Worm (Caenorhabditis elegans) whole organism, mixed stage, embryonic: ENCODE results near the gene gst-21.

Experiments used
- M03D4.4 ChIP-seq: sonication (generic microtip); optimal IDR thresholded peaks from 2 replicates; lab custom pipeline; 2017; ENCODE audit warnings: mild to moderate bottlenecking, missing genetic modification characterization, missing compliant biosample characterization
- bed-3 ChIP-seq: fragments of 200-800 bp; sonication (Bioruptor generic); optimal IDR thresholded peaks from 3 replicates; lab custom pipeline; 2018; ENCODE audit warnings: mild to moderate bottlenecking, missing genetic modification characterization, moderate library complexity, missing compliant biosample characterization
- ceh-39 ChIP-seq: fragments of 150-350 bp; optimal IDR thresholded peaks from 2 replicates; lab custom pipeline; 2014; ENCODE audit warnings: missing biosample characterization, missing genetic modification characterization
- ceh-83 ChIP-seq: fragments of 200-800 bp; sonication (Bioruptor generic); optimal IDR thresholded peaks from 2 replicates; lab custom pipeline; 2018; ENCODE audit warnings: mild to moderate bottlenecking, missing genetic modification characterization, missing compliant biosample characterization
- ces-1 ChIP-seq: fragments of 150-350 bp; optimal IDR thresholded peaks from 2 replicates; lab custom pipeline; 2014; ENCODE audit warnings: missing biosample characterization, missing genetic modification reagents, missing genetic modification characterization
- cnd-1 ChIP-seq: fragments of 200-800 bp; sonication (Bioruptor generic); optimal IDR thresholded peaks from 2 replicates; lab custom pipeline; 2018; ENCODE audit warnings: mild to moderate bottlenecking, missing genetic modification characterization, missing compliant biosample characterization
- flh-1 ChIP-seq: fragments of 200-800 bp; sonication (Bioruptor generic); optimal IDR thresholded peaks from 2 replicates; lab custom pipeline; 2018; ENCODE audit warnings: mild to moderate bottlenecking, missing genetic modification characterization, moderate library complexity, missing compliant biosample characterization
- ham-2 ChIP-seq: fragments of 200-800 bp; sonication (Bioruptor generic); optimal IDR thresholded peaks from 2 replicates; lab custom pipeline; 2018; ENCODE audit warnings: mild to moderate bottlenecking, missing genetic modification characterization, missing compliant biosample characterization
- hlh-1 ChIP-seq: fragments of 150-350 bp; optimal IDR thresholded peaks from 2 replicates; lab custom pipeline; 2014; ENCODE audit warnings: missing biosample characterization, missing genetic modification reagents, missing genetic modification characterization
- lin-13 ChIP-seq: fragments of 150-350 bp; optimal IDR thresholded peaks from 2 replicates; lab custom pipeline; 2014; ENCODE audit warnings: missing biosample characterization, missing genetic modification characterization
- lin-32 ChIP-seq: fragments of 200-800 bp; sonication (Bioruptor generic); optimal IDR thresholded peaks from 2 replicates; lab custom pipeline; 2018; ENCODE audit warnings: mild to moderate bottlenecking, missing genetic modification characterization, missing compliant biosample characterization
- lsy-2 ChIP-seq: fragments of 150-350 bp; optimal IDR thresholded peaks from 2 replicates; lab custom pipeline; 2014; ENCODE audit warnings: missing biosample characterization, missing genetic modification characterization
- mab-5 ChIP-seq: fragments of 150-350 bp; optimal IDR thresholded peaks from 2 replicates; lab custom pipeline; 2014; ENCODE audit warnings: missing biosample characterization, missing genetic modification characterization
- mep-1 ChIP-seq: fragments of 150-350 bp; optimal IDR thresholded peaks from 2 replicates; lab custom pipeline; 2017; ENCODE audit warnings: missing biosample characterization, missing genetic modification reagents, missing genetic modification characterization, inconsistent platforms
- mls-2 ChIP-seq: sonication (generic microtip); optimal IDR thresholded peaks from 2 replicates; lab custom pipeline; 2016; ENCODE audit warnings: mild to moderate bottlenecking, missing genetic modification characterization, moderate library complexity, missing compliant biosample characterization
- nhr-12 ChIP-seq: fragments of 150-350 bp; optimal IDR thresholded peaks from 2 replicates; lab custom pipeline; 2014; ENCODE audit warnings: missing biosample characterization, missing genetic modification characterization
- nhr-2 ChIP-seq: fragments of 150-350 bp; optimal IDR thresholded peaks from 2 replicates; lab custom pipeline; 2014; ENCODE audit warnings: missing biosample characterization, missing genetic modification characterization
- nhr-237 ChIP-seq: fragments of 150-350 bp; optimal IDR thresholded peaks from 2 replicates; lab custom pipeline; 2014; ENCODE audit warnings: missing biosample characterization, missing genetic modification characterization
- nhr-28 ChIP-seq: fragments of 150-350 bp; optimal IDR thresholded peaks from 2 replicates; lab custom pipeline; 2014; ENCODE audit warnings: missing biosample characterization, missing genetic modification characterization
- nhr-76 ChIP-seq: sonication (generic microtip); optimal IDR thresholded peaks from 2 replicates; lab custom pipeline; 2017; ENCODE audit warnings: missing biosample characterization, missing genetic modification characterization
- pha-4 ChIP-seq: fragments of 150-350 bp; optimal IDR thresholded peaks from 2 replicates; lab custom pipeline; 2018; ENCODE audit warnings: missing biosample characterization, missing genetic modification reagents, missing genetic modification characterization
- sem-2 ChIP-seq: fragments of 200-800 bp; sonication (Bioruptor generic); optimal IDR thresholded peaks from 2 replicates; lab custom pipeline; 2018; ENCODE audit warnings: mild to moderate bottlenecking, missing genetic modification characterization, missing compliant biosample characterization
- snpc-4 ChIP-seq: fragments of 150-350 bp; optimal IDR thresholded peaks from 2 replicates; lab custom pipeline; 2014; ENCODE audit warnings: missing biosample characterization, missing genetic modification characterization
- sptf-1 ChIP-seq: sonication (generic microtip); optimal IDR thresholded peaks from 2 replicates; lab custom pipeline; 2017; ENCODE audit warnings: mild to moderate bottlenecking, missing genetic modification characterization, moderate library complexity, missing compliant biosample characterization
- tbx-8 ChIP-seq: fragments of 200-800 bp; sonication (Bioruptor generic); optimal IDR thresholded peaks from 2 replicates; lab custom pipeline; 2018; ENCODE audit warnings: mild to moderate bottlenecking, missing genetic modification characterization, moderate library complexity, missing compliant biosample characterization
- unc-120 ChIP-seq: sonication (generic microtip); optimal IDR thresholded peaks from 2 replicates; lab custom pipeline; 2017; ENCODE audit warnings: missing genetic modification characterization, missing compliant biosample characterization; ENCODE audit not compliant: poor library complexity, severe bottlenecking
- unc-39 ChIP-seq: fragments of 150-350 bp; optimal IDR thresholded peaks from 2 replicates; lab custom pipeline; 2014; ENCODE audit warnings: missing biosample characterization, missing genetic modification characterization
- unc-62 ChIP-seq: fragments of 150-350 bp; optimal IDR thresholded peaks from 2 replicates; lab custom pipeline; 2014; ENCODE audit warnings: missing biosample characterization, missing genetic modification reagents, missing genetic modification characterization
- zip-8 ChIP-seq: fragments of 150-350 bp; optimal IDR thresholded peaks from 2 replicates; lab custom pipeline; 2014; ENCODE audit warnings: missing biosample characterization, missing genetic modification characterization
- ztf-11 ChIP-seq: fragments of 150-350 bp; optimal IDR thresholded peaks from 2 replicates; lab custom pipeline; 2014; ENCODE audit warnings: missing biosample characterization, missing genetic modification characterization

gst-21 gene

DNA sequence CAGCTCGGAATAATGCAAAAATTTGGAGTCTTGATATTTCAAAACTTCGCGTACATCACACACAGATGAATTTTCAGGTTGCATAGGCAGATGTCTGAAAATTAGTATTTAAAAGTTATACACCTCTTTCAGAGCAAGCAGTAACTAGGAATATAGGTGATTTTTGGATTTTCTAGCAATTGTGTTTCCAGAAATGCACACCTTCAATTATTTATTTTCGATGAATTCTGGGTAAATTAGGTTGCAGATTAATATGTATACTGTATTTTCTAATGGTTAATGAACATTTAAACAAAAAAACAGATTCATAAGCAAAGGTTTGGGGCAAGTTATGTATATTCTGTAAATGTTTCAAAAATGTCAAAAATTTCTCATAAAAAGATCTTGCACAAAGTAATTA, 9.3 kb upstream of the gst-21 start, which contains the start of gene srab-25:
Gene srab-25 (minus strand): TSS at position 101 of the 400 bp plus-strand sequence.
- TF ChIP-seq zip-8 (tag; lab: Kevin White, UChicago): no peak
- no peak for TF ChIP-seq nhr-28 (tag; lab: Kevin White, UChicago)
- TF ChIP-seq ztf-11: no peak
- TF ChIP-seq lin-32 (GFP tag; lab: Kevin White, UChicago): no peak
- no peak for TF ChIP-seq ceh-39
- no peak for TF ChIP-seq lsy-2
- TF ChIP-seq flh-1 (GFP tag; lab: Kevin White, UChicago): no peak
- no peak for TF ChIP-seq unc-120 (tag; lab: Kevin White, UChicago)
- TF ChIP-seq pha-4 (tag; lab: Kevin White, UChicago): no peak
- TF ChIP-seq cnd-1: no peak
- TF ChIP-seq hlh-1 (tag; lab: Kevin White, UChicago): no peak
- TF ChIP-seq nhr-237 (tag; lab: Kevin White, UChicago): no peak
- TF ChIP-seq tbx-8 (GFP tag; lab: Kevin White, UChicago): no peak
- TF ChIP-seq bed-3 (GFP tag; lab: Kevin White, UChicago): no peak
- no peak for TF ChIP-seq nhr-76
- no peak for TF ChIP-seq lin-13 (tag; lab: Kevin White, UChicago)
- no peak for TF ChIP-seq unc-39
- TF ChIP-seq snpc-4 (tag; lab: Kevin White, UChicago): no peak
- no peak for TF ChIP-seq ces-1 (GFP tag; lab: Kevin White, UChicago)

DNA sequence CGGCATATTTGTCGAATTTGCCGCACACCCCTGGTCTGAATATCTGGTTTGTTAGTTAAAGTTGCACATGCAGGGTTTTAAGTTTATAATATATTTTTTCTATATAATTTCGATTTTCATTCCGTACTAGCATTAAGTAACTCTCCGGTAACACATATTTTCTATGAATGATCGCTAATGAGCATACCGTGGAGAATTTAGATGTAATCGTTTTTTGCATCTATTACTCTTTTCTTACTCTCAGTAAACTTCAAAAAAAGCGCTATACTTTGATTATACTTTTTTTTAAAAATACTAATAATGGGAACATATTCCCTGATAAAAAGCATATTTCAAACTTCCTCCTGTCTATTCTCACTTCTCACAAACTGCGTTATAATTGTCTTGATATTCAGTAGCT, 2.8 kb upstream of the gst-21 start, which contains the start of gene str-160:
Gene str-160 (plus strand): TSS at position 301 of the 400 bp plus-strand sequence.
- TF ChIP-seq sem-2 (GFP tag; lab: Kevin White, UChicago) (no peak), pha-4 (tag; lab: Kevin White, UChicago) (no peak), mls-2 (tag; lab: Kevin White, UChicago) (no peak), flh-1 (GFP tag; lab: Kevin White, UChicago) (no peak), unc-39 (no peak), mep-1 (tag; lab: Kevin White, UChicago) (no peak), nhr-76 (no peak)
- TF ChIP-seq, all 35 proteins: peak for 0

DNA sequence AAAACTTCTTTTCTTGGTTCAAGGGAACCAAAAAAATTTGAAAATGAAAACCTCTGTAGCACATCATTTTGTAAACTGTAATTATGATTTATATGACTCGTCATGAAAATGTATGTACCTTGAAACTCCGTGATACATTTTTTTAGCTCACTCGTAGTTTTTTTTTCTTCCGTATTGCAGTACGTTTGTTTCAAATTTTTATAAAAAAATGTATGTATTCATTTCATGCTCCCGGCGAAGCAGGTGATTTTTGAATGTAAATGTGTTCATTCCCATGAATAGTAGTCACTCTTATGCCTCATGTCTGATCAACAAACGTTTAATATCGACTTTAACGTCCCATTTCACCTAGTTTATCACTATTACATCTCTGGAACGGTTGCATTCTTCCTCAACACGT, 6.5 kb downstream of the gst-21 start, which contains the start of gene sri-27:
Gene sri-27 (plus strand): TSS at position 301 of the 400 bp plus-strand sequence.
- TF ChIP-seq unc-62 (GFP tag; lab: Kevin White, UChicago) (no peak), lin-32 (GFP tag; lab: Kevin White, UChicago) (no peak), snpc-4 (tag; lab: Kevin White, UChicago) (no peak), nhr-28 (tag; lab: Kevin White, UChicago) (no peak), unc-39 (no peak), nhr-12 (tag; lab: Kevin White, UChicago) (no peak), nhr-2 (tag; lab: Kevin White, UChicago) (no peak), ham-2 (GFP tag; lab: Kevin White, UChicago) (no peak), sptf-1 (tag; lab: Kevin White, UChicago) (no peak), mab-5 (tag; lab: Kevin White, UChicago) (no peak), nhr-237 (tag; lab: Kevin White, UChicago) (no peak), lsy-2 (no peak), ceh-83 (GFP tag; lab: Kevin White, UChicago) (no peak)

DNA sequence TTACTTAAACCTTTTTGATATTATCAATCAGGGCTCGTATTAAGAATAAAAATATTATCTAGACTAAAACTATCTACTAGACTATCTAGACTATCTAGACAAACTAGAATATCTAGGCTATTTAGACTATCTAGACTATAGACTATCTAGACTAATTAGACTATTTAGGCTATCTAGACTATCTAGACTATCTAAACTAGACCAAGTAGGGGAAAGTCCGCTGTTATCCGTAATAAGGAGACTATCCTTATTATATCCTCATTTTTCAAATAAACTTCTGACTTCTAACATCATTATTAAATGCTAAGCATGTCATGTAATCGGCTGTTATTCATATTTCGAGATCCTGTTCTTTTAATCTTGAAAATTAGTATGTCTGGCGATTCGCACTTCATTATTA, 9.9 kb downstream of the gst-21 start, which contains the start of gene srw-101:
Gene srw-101 (plus strand): TSS at position 301 of the 400 bp plus-strand sequence.
- TF ChIP-seq tbx-8 (GFP tag; lab: Kevin White, UChicago) (no peak), unc-120 (tag; lab: Kevin White, UChicago) (no peak)

DNA sequence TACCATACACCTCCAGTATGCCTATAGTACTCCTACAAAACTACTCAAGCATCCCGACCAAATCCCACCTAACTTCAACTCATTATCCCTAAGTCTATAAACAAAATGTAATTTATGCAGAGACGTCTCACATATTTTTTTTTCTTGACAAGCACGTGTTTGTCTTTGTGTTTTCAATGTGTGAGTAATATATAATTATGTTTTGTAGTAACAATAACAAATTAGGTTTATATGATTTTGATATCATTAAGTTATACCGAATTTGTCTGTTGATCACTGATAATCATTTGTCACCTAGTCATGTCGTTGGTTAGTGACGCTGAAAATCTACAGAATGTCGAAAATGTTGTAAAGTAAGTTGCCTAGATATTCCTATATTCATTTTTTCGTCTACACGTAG, 11.9 kb downstream of the gst-21 start, which contains the start of gene srw-102:
Gene srw-102 (plus strand): TSS at position 301 of the 400 bp plus-strand sequence.
- TF ChIP-seq nhr-2 (tag; lab: Kevin White, UChicago) (no peak), M03D4.4 (no peak), nhr-237 (tag; lab: Kevin White, UChicago) (no peak), lin-32 (GFP tag; lab: Kevin White, UChicago) (no peak), bed-3 (GFP tag; lab: Kevin White, UChicago) (no peak), unc-120 (tag; lab: Kevin White, UChicago) (no peak), sptf-1 (tag; lab: Kevin White, UChicago) (no peak)
